In genomic region chr3R:9260421-9260973, dm6 we compare ENCODE assay signal across 1 fruit fly cellular context.
A peak's percentile ranks its signal among the peaks of the same experiment; 100 is the strongest.
TF ChIP-seq lines count a peak whose summit lies in the region.

TSS of gene ATP6AP2 (plus strand) at chr3R:9260638.

TF ChIP-seq in whole organism, embryonic, 481 proteins besides CTCF, POLR2A, EP300 and RAD21 (continued from another document and continues in another):
- TF ChIP-seq da (GFP tag; optimal IDR thresholded peaks at IDR 0.05; lab: Kevin White, UChicago) (no peak), tna (GFP tag; IDR thresholded peaks at IDR 0.05; lab: Robert Waterston, UW; ENCODE audit: partially characterized antibody) (peak; percentile 51; the same call in 1 of the 2 replicates), Ptx1 (GFP tag; IDR thresholded peaks at IDR 0.05; lab: Robert Waterston, UW) (peak; percentile 47; the same call in 1 of the 2 replicates), CG11695 (GFP tag; IDR thresholded peaks at IDR 0.05; lab: Robert Waterston, UW) (no peak), Doc3 (GFP tag; IDR thresholded peaks at IDR 0.05; lab: Robert Waterston, UW; ENCODE audit: partially characterized antibody) (peak; percentile 68), HLH54F (GFP tag; optimal IDR thresholded peaks at IDR 0.05; lab: Kevin White, UChicago) (peak; percentile 25), trh (GFP tag; optimal IDR thresholded peaks at IDR 0.05; lab: Kevin White, UChicago) (no peak), CG12391 (tag; optimal IDR thresholded peaks at IDR 0.05; lab: Kevin White, UChicago) (peak; percentile 82), Mrtf (GFP tag; IDR thresholded peaks at IDR 0.05; lab: Robert Waterston, UW) (peak; percentile 8; the same call in 1 of the 3 replicates), CG14965 (GFP tag; optimal IDR thresholded peaks at IDR 0.05; lab: Kevin White, UChicago; ENCODE audit: borderline replicate concordance) (no peak), CG6689 (GFP tag; IDR thresholded peaks at IDR 0.05; lab: Robert Waterston, UW) (0 out of 2 replicates have a peak, but pooled peaks have one; percentile 19), Ada2b (GFP tag; IDR thresholded peaks at IDR 0.05; lab: Robert Waterston, UW) (no peak), CG18262 (tag; optimal IDR thresholded peaks at IDR 0.05; lab: Kevin White, UChicago) (no peak), aop (GFP tag; IDR thresholded peaks at IDR 0.05; lab: Robert Waterston, UW) (no peak), Hr3 (GFP tag; optimal IDR thresholded peaks at IDR 0.05; lab: Kevin White, UChicago) (peak; percentile 52), D19B (GFP tag; optimal IDR thresholded peaks at IDR 0.05; lab: Kevin White, UChicago) (no peak), dan (GFP tag; IDR thresholded peaks at IDR 0.05; lab: Robert Waterston, UW) (no peak), crol (GFP tag; IDR thresholded peaks at IDR 0.05; lab: Robert Waterston, UW) (peak; percentile 90), CG7839 (tag; optimal IDR thresholded peaks at IDR 0.05; lab: Kevin White, UChicago) (no peak), ATbp (GFP tag; optimal IDR thresholded peaks at IDR 0.05; lab: Kevin White, UChicago) (no peak), Ets97D (GFP tag; optimal IDR thresholded peaks at IDR 0.05; lab: Kevin White, UChicago) (peak; percentile 79), CG17912 (GFP tag; optimal IDR thresholded peaks at IDR 0.05; lab: Kevin White, UChicago) (peak; percentile 74), yki (optimal IDR thresholded peaks at IDR 0.05; lab: Kevin White, UChicago) (no peak), CG15269 (tag; optimal IDR thresholded peaks at IDR 0.05; lab: Kevin White, UChicago) (no peak), CG15073 (GFP tag; optimal IDR thresholded peaks at IDR 0.05; lab: Kevin White, UChicago) (no peak), CG16815 (GFP tag; optimal IDR thresholded peaks at IDR 0.05; lab: Kevin White, UChicago) (no peak), slbo (GFP tag; IDR thresholded peaks at IDR 0.05; lab: Robert Waterston, UW) (peak; percentile 74), knrl (GFP tag; IDR thresholded peaks at IDR 0.05; lab: Robert Waterston, UW; ENCODE audit: partially characterized antibody) (peak; percentile 79), CG17829 (tag; optimal IDR thresholded peaks at IDR 0.05; lab: Kevin White, UChicago) (peak; percentile 76), bab2 (GFP tag; optimal IDR thresholded peaks at IDR 0.05; lab: Kevin White, UChicago) (no peak), CG10147 (GFP tag; optimal IDR thresholded peaks at IDR 0.05; lab: Kevin White, UChicago) (no peak), CG6683 (GFP tag; optimal IDR thresholded peaks at IDR 0.05; lab: Kevin White, UChicago) (no peak), CoRest (tag; optimal IDR thresholded peaks at IDR 0.05; lab: Kevin White, UChicago) (peak; percentile 67), CG1792 (GFP tag; optimal IDR thresholded peaks at IDR 0.05; lab: Kevin White, UChicago) (no peak), CrebB (tag; optimal IDR thresholded peaks at IDR 0.05; lab: Kevin White, UChicago) (no peak), CG34224 (GFP tag; IDR thresholded peaks at IDR 0.05; lab: Robert Waterston, UW; ENCODE audit: partially characterized antibody) (peak; percentile 74), CG6791 (GFP tag; IDR thresholded peaks at IDR 0.05; lab: Robert Waterston, UW; ENCODE audit: partially characterized antibody) (peak; percentile 79), CG17612 (GFP tag; IDR thresholded peaks at IDR 0.05; lab: Robert Waterston, UW) (no peak), Sox102F (GFP tag; optimal IDR thresholded peaks at IDR 0.05; lab: Kevin White, UChicago) (no peak), unpg (GFP tag; optimal IDR thresholded peaks at IDR 0.05; lab: Kevin White, UChicago) (no peak), vvl (GFP tag; IDR thresholded peaks at IDR 0.05; lab: Robert Waterston, UW) (peak; percentile 77), klu (GFP tag; IDR thresholded peaks at IDR 0.05; lab: Robert Waterston, UW) (no peak), Atf-2 (GFP tag; optimal IDR thresholded peaks at IDR 0.05; lab: Kevin White, UChicago) (no peak), oc (tag; optimal IDR thresholded peaks at IDR 0.05; lab: Kevin White, UChicago) (no peak), CG15601 (tag; optimal IDR thresholded peaks at IDR 0.05; lab: Kevin White, UChicago) (peak; percentile 58), pnt (GFP tag; optimal IDR thresholded peaks at IDR 0.05; lab: Kevin White, UChicago) (no peak), sob (GFP tag; IDR thresholded peaks at IDR 0.05; lab: Robert Waterston, UW) (peak; percentile 85), CG3726 (GFP tag; IDR thresholded peaks at IDR 0.05; lab: Robert Waterston, UW) (no peak), Med (GFP tag; lab: Kevin White, UChicago) (peak; percentile 89), pan (optimal IDR thresholded peaks at IDR 0.05; lab: Kevin White, UChicago) (no peak), pan (GFP tag; optimal IDR thresholded peaks at IDR 0.05 in 1 of 2, IDR thresholded peaks at IDR 0.05 in 1 of 2) (peak in 1 of 2 experiments; percentile 66), CG33557 (GFP tag; optimal IDR thresholded peaks at IDR 0.05; lab: Kevin White, UChicago) (peak; percentile 42), Drgx (GFP tag; IDR thresholded peaks at IDR 0.05; lab: Robert Waterston, UW) (no peak; the same call in none of the 2 replicates), CG7963 (GFP tag; IDR thresholded peaks at IDR 0.05; lab: Robert Waterston, UW; ENCODE audit: partially characterized antibody) (peak; percentile 78), nerfin-2 (GFP tag; IDR thresholded peaks at IDR 0.05; lab: Robert Waterston, UW; ENCODE audit: partially characterized antibody) (peak; percentile 63), psq (GFP tag; optimal IDR thresholded peaks at IDR 0.05; lab: Kevin White, UChicago) (no peak), CG12236 (GFP tag; optimal IDR thresholded peaks at IDR 0.05; lab: Kevin White, UChicago) (no peak), CG8944 (GFP tag; optimal IDR thresholded peaks at IDR 0.05; lab: Kevin White, UChicago) (no peak), z (GFP tag; IDR thresholded peaks at IDR 0.05; lab: Robert Waterston, UW) (no peak), pzg (GFP tag; optimal IDR thresholded peaks at IDR 0.05; lab: Kevin White, UChicago) (peak; percentile 82), HmgD (GFP tag; optimal IDR thresholded peaks at IDR 0.05; lab: Kevin White, UChicago) (no peak), CG3163 (GFP tag; optimal IDR thresholded peaks at IDR 0.05; lab: Kevin White, UChicago) (no peak), pho (GFP tag; optimal IDR thresholded peaks at IDR 0.05; lab: Kevin White, UChicago) (no peak), CG32767 (GFP tag; IDR thresholded peaks at IDR 0.05; lab: Robert Waterston, UW) (no peak), CG8281 (tag; optimal IDR thresholded peaks at IDR 0.05; lab: Kevin White, UChicago) (no peak), Dref (GFP tag; IDR thresholded peaks at IDR 0.05; lab: Robert Waterston, UW) (peak; percentile 96), twi (tag; optimal IDR thresholded peaks at IDR 0.05; lab: Kevin White, UChicago) (peak; percentile 46), grn (GFP tag; optimal IDR thresholded peaks at IDR 0.05; lab: Kevin White, UChicago) (no peak), gce (GFP tag; IDR thresholded peaks at IDR 0.05; lab: Robert Waterston, UW) (no peak), gcm (GFP tag; optimal IDR thresholded peaks at IDR 0.05; lab: Kevin White, UChicago) (peak; percentile 13), CG12071 (GFP tag; optimal IDR thresholded peaks at IDR 0.05; lab: Kevin White, UChicago) (no peak), insv (GFP tag; optimal IDR thresholded peaks at IDR 0.05; lab: Kevin White, UChicago) (peak in 1 of 2 experiments; percentile 46), Dp (GFP tag; optimal IDR thresholded peaks at IDR 0.05; lab: Kevin White, UChicago) (peak; percentile 37), CG12744 (GFP tag; optimal IDR thresholded peaks at IDR 0.05; lab: Kevin White, UChicago) (no peak), HHEX (GFP tag; optimal IDR thresholded peaks at IDR 0.05; lab: Kevin White, UChicago) (peak; percentile 45), CG7271 (tag; optimal IDR thresholded peaks at IDR 0.05; lab: Kevin White, UChicago) (no peak), Stat92E (GFP tag; optimal IDR thresholded peaks at IDR 0.05; lab: Kevin White, UChicago) (peak in 1 of 3 experiments; percentile 55), Myb (GFP tag; optimal IDR thresholded peaks at IDR 0.05; lab: Kevin White, UChicago) (no peak), Dip3 (GFP tag; optimal IDR thresholded peaks at IDR 0.05; lab: Kevin White, UChicago) (no peak), Oli (tag; optimal IDR thresholded peaks at IDR 0.05; lab: Kevin White, UChicago) (no peak), CG10431 (GFP tag; optimal IDR thresholded peaks at IDR 0.05; lab: Kevin White, UChicago) (no peak), HLHmδ (GFP tag; optimal IDR thresholded peaks at IDR 0.05; lab: Kevin White, UChicago) (peak; percentile 29), Abd-B (GFP tag; optimal IDR thresholded peaks at IDR 0.05; lab: Kevin White, UChicago) (no peak), fru (optimal IDR thresholded peaks at IDR 0.05; lab: Kevin White, UChicago) (no peak), tgo (GFP tag; IDR thresholded peaks at IDR 0.05; lab: Robert Waterston, UW) (peak; percentile 27; the same call in 1 of the 3 replicates), ems (GFP tag; optimal IDR thresholded peaks at IDR 0.05; lab: Kevin White, UChicago) (no peak), CG18011 (GFP tag; optimal IDR thresholded peaks at IDR 0.05; lab: Kevin White, UChicago) (no peak), gsb (GFP tag; IDR thresholded peaks at IDR 0.05; lab: Robert Waterston, UW) (no peak), maf-S (GFP tag; optimal IDR thresholded peaks at IDR 0.05; lab: Kevin White, UChicago) (no peak), eyg (GFP tag; optimal IDR thresholded peaks at IDR 0.05; lab: Kevin White, UChicago) (no peak), Sin3A (optimal IDR thresholded peaks at IDR 0.05; lab: Kevin White, UChicago) (no peak), MBD-R2 (GFP tag; IDR thresholded peaks at IDR 0.05; lab: Robert Waterston, UW) (peak; percentile 87), CG17802 (tag; optimal IDR thresholded peaks at IDR 0.05; lab: Kevin White, UChicago) (no peak), CG13424 (tag; optimal IDR thresholded peaks at IDR 0.05; lab: Kevin White, UChicago) (peak; percentile 72), CG11093 (GFP tag; IDR thresholded peaks at IDR 0.05; lab: Robert Waterston, UW) (no peak), CG2712 (tag; optimal IDR thresholded peaks at IDR 0.05; lab: Kevin White, UChicago) (peak; percentile 79), sisA (GFP tag; IDR thresholded peaks at IDR 0.05; lab: Robert Waterston, UW) (no peak), tin (GFP tag; optimal IDR thresholded peaks at IDR 0.05; lab: Kevin White, UChicago) (peak; percentile 58), CG31388 (GFP tag; optimal IDR thresholded peaks at IDR 0.05; lab: Kevin White, UChicago) (no peak), CG7745 (tag; optimal IDR thresholded peaks at IDR 0.05; lab: Kevin White, UChicago) (no peak), Fer1 (GFP tag; optimal IDR thresholded peaks at IDR 0.05; lab: Kevin White, UChicago) (peak; percentile 18), Antp (GFP tag; optimal IDR thresholded peaks at IDR 0.05; lab: Kevin White, UChicago) (no peak), ase (GFP tag; IDR thresholded peaks at IDR 0.05; lab: Robert Waterston, UW) (no peak; the same call in 2 of the 3 replicates), CG30431 (GFP tag; optimal IDR thresholded peaks at IDR 0.05; lab: Kevin White, UChicago) (no peak), Vsx1 (GFP tag; optimal IDR thresholded peaks at IDR 0.05; lab: Kevin White, UChicago) (no peak), toy (GFP tag; IDR thresholded peaks at IDR 0.05; lab: Robert Waterston, UW) (no peak), CG12659 (GFP tag; optimal IDR thresholded peaks at IDR 0.05; lab: Kevin White, UChicago) (peak; percentile 85), unc-4 (GFP tag; IDR thresholded peaks at IDR 0.05; lab: Robert Waterston, UW; ENCODE audit: partially characterized antibody) (peak; percentile 78), Side (GFP tag; optimal IDR thresholded peaks at IDR 0.05; lab: Kevin White, UChicago) (no peak), dimm (GFP tag; IDR thresholded peaks at IDR 0.05; lab: Robert Waterston, UW) (no peak), cwo (GFP tag; optimal IDR thresholded peaks at IDR 0.05; lab: Kevin White, UChicago) (peak; percentile 19), lbe (GFP tag; optimal IDR thresholded peaks at IDR 0.05; lab: Kevin White, UChicago) (peak; percentile 43), CG34376 (GFP tag; optimal IDR thresholded peaks at IDR 0.05; lab: Kevin White, UChicago) (peak; percentile 54), disco-r (GFP tag; optimal IDR thresholded peaks at IDR 0.05; lab: Kevin White, UChicago) (no peak), YL-1 (GFP tag; optimal IDR thresholded peaks at IDR 0.05; lab: Kevin White, UChicago) (peak; percentile 96), sr (GFP tag; IDR thresholded peaks at IDR 0.05; lab: Robert Waterston, UW) (no peak), CG8089 (GFP tag; optimal IDR thresholded peaks at IDR 0.05; lab: Kevin White, UChicago) (no peak), bbx (GFP tag; IDR thresholded peaks at IDR 0.05; lab: Robert Waterston, UW; ENCODE audit: partially characterized antibody) (peak; percentile 88), Jarid2 (GFP tag; optimal IDR thresholded peaks at IDR 0.05; lab: Kevin White, UChicago) (no peak), sens (GFP tag; lab: Kevin White, UChicago) (peak; percentile 66), CG17328 (GFP tag; IDR thresholded peaks at IDR 0.05; lab: Robert Waterston, UW) (peak; percentile 61; the same call in 1 of the 2 replicates), scrt (GFP tag; optimal IDR thresholded peaks at IDR 0.05; lab: Kevin White, UChicago) (peak; percentile 40), bcd (GFP tag; optimal IDR thresholded peaks at IDR 0.05; lab: Kevin White, UChicago) (peak; percentile 36), Hsf (GFP tag; optimal IDR thresholded peaks at IDR 0.05; lab: Kevin White, UChicago) (peak; percentile 42), vnd (GFP tag; IDR thresholded peaks at IDR 0.05; lab: Robert Waterston, UW; ENCODE audit: partially characterized antibody) (peak; percentile 79), btn (GFP tag; optimal IDR thresholded peaks at IDR 0.05; lab: Kevin White, UChicago) (no peak), corto (GFP tag; optimal IDR thresholded peaks at IDR 0.05; lab: Kevin White, UChicago) (no peak), wor (GFP tag; IDR thresholded peaks at IDR 0.05; lab: Robert Waterston, UW) (no peak), E2f2 (GFP tag; IDR thresholded peaks at IDR 0.05; lab: Robert Waterston, UW) (peak; percentile 39; the same call in 1 of the 2 replicates), Fer3 (tag; optimal IDR thresholded peaks at IDR 0.05; lab: Kevin White, UChicago) (peak; percentile 64), sc (optimal IDR thresholded peaks at IDR 0.05; lab: Kevin White, UChicago) (no peak), sc (GFP tag; optimal IDR thresholded peaks at IDR 0.05; lab: Kevin White, UChicago) (no peak), slp2 (GFP tag; optimal IDR thresholded peaks at IDR 0.05; lab: Kevin White, UChicago) (no peak), kah (GFP tag; optimal IDR thresholded peaks at IDR 0.05; lab: Kevin White, UChicago) (no peak), CG14667 (GFP tag; IDR thresholded peaks at IDR 0.05; lab: Robert Waterston, UW) (no peak)
